Worm (Caenorhabditis elegans) whole organism, L4 larva: ENCODE data around the gene ZK105.5.

ENCODE experiments used
- F10B5.3 ChIP-seq: sonication (generic microtip); optimal IDR thresholded peaks from 2 replicates; lab custom pipeline; 2016; ENCODE audit warnings: mild to moderate bottlenecking, missing genetic modification characterization, missing compliant biosample characterization
- F44E2.7 ChIP-seq: fragments of 200-800 bp; sonication (Bioruptor generic); IDR thresholded peaks from 2 replicates; pipeline ENCODE4 v2.1.2; 2022; ENCODE audit warnings: missing genetic modification characterization, missing compliant biosample characterization
- R02D3.7 ChIP-seq: fragments of 150-350 bp; sonication (generic microtip); optimal IDR thresholded peaks from 3 replicates; lab custom pipeline; 2014; ENCODE audit warnings: missing biosample characterization, missing genetic modification characterization
- T26A8.4 ChIP-seq: fragments of 200-800 bp; sonication (Bioruptor generic); IDR thresholded peaks from 2 replicates; pipeline ENCODE4 v1.3.6; 2022; ENCODE audit warnings: missing genetic modification characterization, missing compliant biosample characterization
- Y48G9A.11 ChIP-seq: fragments of 200-800 bp; sonication (Bioruptor generic); IDR thresholded peaks from 2 replicates; pipeline ENCODE4 v1.3.6; 2022; ENCODE audit warnings: missing genetic modification reagents, missing genetic modification characterization, missing compliant biosample characterization
- aha-1 ChIP-seq: fragments of 150-350 bp; peaks from one replicate; lab custom pipeline; 2014; ENCODE audit warnings: missing biosample characterization, missing genetic modification characterization
- ama-1 ChIP-seq: fragments of 150-350 bp; optimal IDR thresholded peaks from 2 replicates; lab custom pipeline; 2014; ENCODE audit warnings: inconsistent platforms, mixed read lengths
- attf-4 ChIP-seq: sonication (generic microtip); optimal IDR thresholded peaks from 3 replicates; lab custom pipeline; 2017; ENCODE audit warnings: missing biosample characterization, missing genetic modification characterization
- ceh-28 ChIP-seq: fragments of 150-350 bp; optimal IDR thresholded peaks from 2 replicates; lab custom pipeline; 2014; ENCODE audit warnings: missing biosample characterization, missing genetic modification reagents, missing genetic modification characterization
- ceh-82 ChIP-seq: sonication (generic microtip); optimal IDR thresholded peaks from 2 replicates; lab custom pipeline; 2017; ENCODE audit warnings: missing biosample characterization, missing genetic modification characterization
- cey-2 ChIP-seq: sonication (generic microtip); optimal IDR thresholded peaks from 3 replicates; lab custom pipeline; 2017; ENCODE audit warnings: missing genetic modification characterization, mild to moderate bottlenecking, missing compliant biosample characterization, antibody characterized with exemption, borderline replicate concordance; ENCODE audit not compliant: insufficient read depth
- daf-16 ChIP-seq, 3 experiments: sonication (generic microtip); optimal IDR thresholded peaks; 2 replicates each; lab custom pipeline; 2016 to 2017; ENCODE audit warnings: missing genetic modification characterization in 3 of 3, missing genetic modification reagents in 3 of 3, mild to moderate bottlenecking in 2 of 3, missing compliant biosample characterization in 2 of 3, missing biosample characterization in 1 of 3, moderate library complexity in 1 of 3
- dmd-6 ChIP-seq: fragments of 200-800 bp; sonication (Bioruptor generic); IDR thresholded peaks from 2 replicates; pipeline ENCODE4 v1.3.6; 2022; ENCODE audit warnings: missing genetic modification reagents, missing genetic modification characterization, missing compliant biosample characterization
- dmd-8 ChIP-seq: fragments of 200-800 bp; sonication (Bioruptor generic); IDR thresholded peaks from 2 replicates; pipeline ENCODE4 v1.3.6; 2022; ENCODE audit warnings: missing genetic modification characterization, missing compliant biosample characterization
- dpl-1 ChIP-seq: fragments of 150-350 bp; optimal IDR thresholded peaks from 2 replicates; lab custom pipeline; 2014; ENCODE audit warnings: missing biosample characterization, missing genetic modification reagents, missing genetic modification characterization
- duxl-1 ChIP-seq: sonication (generic microtip); optimal IDR thresholded peaks from 2 replicates; lab custom pipeline; 2016; ENCODE audit warnings: mild to moderate bottlenecking, missing genetic modification characterization, moderate library complexity, missing compliant biosample characterization; ENCODE audit not compliant: poor library complexity
- dve-1 ChIP-seq: sonication (generic microtip); optimal IDR thresholded peaks from 2 replicates; lab custom pipeline; 2017; ENCODE audit warnings: antibody characterized with exemption, mild to moderate bottlenecking, missing genetic modification characterization, missing compliant biosample characterization; ENCODE audit not compliant: insufficient read depth
- fkh-10 ChIP-seq: fragments of 150-350 bp; optimal IDR thresholded peaks from 2 replicates; lab custom pipeline; 2014; ENCODE audit warnings: missing biosample characterization, missing genetic modification reagents, missing genetic modification characterization
- hlh-30 ChIP-seq: sonication (generic microtip); optimal IDR thresholded peaks from 2 replicates; lab custom pipeline; 2017; ENCODE audit warnings: antibody characterized with exemption, mild to moderate bottlenecking, missing genetic modification characterization, missing compliant biosample characterization; ENCODE audit not compliant: insufficient read depth
- hmg-1.1 ChIP-seq: fragments of 200-800 bp; sonication (Bioruptor generic); IDR thresholded peaks from 2 replicates; pipeline ENCODE4 v1.3.6; 2022; ENCODE audit warnings: missing genetic modification reagents, missing genetic modification characterization, missing compliant biosample characterization
- jun-1 ChIP-seq: fragments of 150-350 bp; optimal IDR thresholded peaks from 2 replicates; lab custom pipeline; 2014; ENCODE audit warnings: missing biosample characterization, missing genetic modification reagents, missing genetic modification characterization
- lin-1 ChIP-seq: fragments of 200-800 bp; sonication (Bioruptor generic); IDR thresholded peaks from 2 replicates; pipeline ENCODE4 v1.3.6; 2022; ENCODE audit warnings: missing genetic modification reagents, missing genetic modification characterization, missing compliant biosample characterization
- lin-38 ChIP-seq: fragments of 200-800 bp; sonication (Bioruptor generic); IDR thresholded peaks from 2 replicates; pipeline ENCODE4 v1.3.6; 2022; ENCODE audit warnings: missing genetic modification reagents, missing genetic modification characterization, missing compliant biosample characterization
- lin-39 ChIP-seq: fragments of 150-350 bp; optimal IDR thresholded peaks from 2 replicates; lab custom pipeline; 2014; ENCODE audit warnings: missing biosample characterization, missing genetic modification reagents, missing genetic modification characterization
- lir-3 ChIP-seq: sonication (generic microtip); optimal IDR thresholded peaks from 2 replicates; lab custom pipeline; 2016; ENCODE audit warnings: mild to moderate bottlenecking, missing genetic modification characterization, missing compliant biosample characterization
- madf-9 ChIP-seq: fragments of 200-800 bp; sonication (Bioruptor generic); conservative IDR thresholded peaks from 2 replicates; pipeline ENCODE4 v1.3.6; 2022; ENCODE audit warnings: missing genetic modification reagents, missing genetic modification characterization, missing compliant biosample characterization
- mdt-29 ChIP-seq: fragments of 200-800 bp; sonication (Bioruptor generic); IDR thresholded peaks from 2 replicates; pipeline ENCODE4 v1.3.6; 2022; ENCODE audit warnings: missing genetic modification reagents, missing genetic modification characterization, missing compliant biosample characterization
- mes-2 ChIP-seq: sonication (generic microtip); optimal IDR thresholded peaks from 2 replicates; lab custom pipeline; 2016; ENCODE audit warnings: missing genotype, mild to moderate bottlenecking, missing genetic modification characterization, missing compliant biosample characterization; ENCODE audit not compliant: poor library complexity, severe bottlenecking
- mxl-3 ChIP-seq: fragments of 200-800 bp; sonication (Bioruptor generic); optimal IDR thresholded peaks from 2 replicates; lab custom pipeline; 2018; ENCODE audit warnings: mild to moderate bottlenecking, missing genetic modification characterization, missing compliant biosample characterization
- nhr-10 ChIP-seq: fragments of 150-350 bp; optimal IDR thresholded peaks from 2 replicates; lab custom pipeline; 2014; ENCODE audit warnings: missing biosample characterization, missing genetic modification characterization
- nhr-102 ChIP-seq: sonication (generic microtip); optimal IDR thresholded peaks from 2 replicates; lab custom pipeline; 2016; ENCODE audit warnings: mild to moderate bottlenecking, missing genetic modification characterization, moderate library complexity, missing compliant biosample characterization
- nhr-28 ChIP-seq: fragments of 150-350 bp; optimal IDR thresholded peaks from 2 replicates; lab custom pipeline; 2014; ENCODE audit warnings: missing biosample characterization, missing genetic modification characterization
- nhr-6 ChIP-seq: fragments of 150-350 bp; optimal IDR thresholded peaks from 2 replicates; lab custom pipeline; 2014; ENCODE audit warnings: missing biosample characterization, missing genetic modification characterization
- nhr-76 ChIP-seq: fragments of 150-350 bp; optimal IDR thresholded peaks from 2 replicates; lab custom pipeline; 2014; ENCODE audit warnings: missing biosample characterization, missing genetic modification characterization
- nhr-77 ChIP-seq: fragments of 150-350 bp; optimal IDR thresholded peaks from 2 replicates; lab custom pipeline; 2014; ENCODE audit warnings: missing biosample characterization, missing genetic modification characterization
- pha-4 ChIP-seq, 2 experiments: fragments of 150-350 bp in 1 of 2; fragments of 200-800 bp in 1 of 2; sonication (Bioruptor generic) in 1 of 2; IDR thresholded peaks in 1 of 2; optimal IDR thresholded peaks in 1 of 2; 2 replicates each; pipeline versions ENCODE4 v1.3.6 to Lab custom; 2014 to 2022; ENCODE audit warnings: missing genetic modification characterization in 2 of 2, missing genetic modification reagents in 2 of 2, missing biosample characterization in 1 of 2, missing compliant biosample characterization in 1 of 2
- php-3 ChIP-seq: fragments of 200-800 bp; sonication (Bioruptor generic); IDR thresholded peaks from 2 replicates; pipeline ENCODE4 v1.3.6; 2022; ENCODE audit warnings: missing genetic modification reagents, missing genetic modification characterization, missing compliant biosample characterization
- rbr-2 ChIP-seq: sonication (generic microtip); optimal IDR thresholded peaks from 2 replicates; lab custom pipeline; 2016; ENCODE audit warnings: missing genotype, missing genetic modification characterization, missing compliant biosample characterization
- saeg-2 ChIP-seq: fragments of 200-800 bp; sonication (Bioruptor generic); IDR thresholded peaks from 2 replicates; pipeline ENCODE4 v1.3.6; 2022; ENCODE audit warnings: missing genetic modification reagents, missing genetic modification characterization, missing compliant biosample characterization
- set-16 ChIP-seq: fragments of 200-800 bp; sonication (Bioruptor generic); IDR thresholded peaks from 2 replicates; pipeline ENCODE4 v1.3.6; 2022; ENCODE audit warnings: missing genetic modification reagents, missing genetic modification characterization, missing compliant biosample characterization
- spr-1 ChIP-seq: sonication (generic microtip); optimal IDR thresholded peaks from 2 replicates; lab custom pipeline; 2016; ENCODE audit warnings: mild to moderate bottlenecking, missing genetic modification characterization, missing compliant biosample characterization
- tag-97 ChIP-seq: fragments of 200-800 bp; sonication (Bioruptor generic); IDR thresholded peaks from 2 replicates; pipeline ENCODE4 v1.3.6; 2022; ENCODE audit warnings: missing genetic modification characterization, missing compliant biosample characterization
- unc-39 ChIP-seq: sonication (generic microtip); optimal IDR thresholded peaks from 2 replicates; lab custom pipeline; 2017; ENCODE audit warnings: missing biosample characterization, missing genetic modification characterization
- zag-1 ChIP-seq: fragments of 150-350 bp; optimal IDR thresholded peaks from 2 replicates; lab custom pipeline; 2014; ENCODE audit warnings: missing biosample characterization, missing genetic modification characterization
- zip-11 ChIP-seq: fragments of 200-800 bp; sonication (Bioruptor generic); IDR thresholded peaks from 2 replicates; pipeline ENCODE4 v1.3.6; 2022; ENCODE audit warnings: missing genetic modification characterization, missing compliant biosample characterization
- ztf-7 ChIP-seq: fragments of 150-350 bp; optimal IDR thresholded peaks from 2 replicates; lab custom pipeline; 2014; ENCODE audit warnings: missing biosample characterization, missing genetic modification characterization

The ZK105.5 gene

ce11 chrV:7745903-7746302 is 28.4 kb upstream of the ZK105.5 start (continued):
- TF ChIP-seq daf-16 (GFP tag; optimal IDR thresholded peaks at IDR 0.05; lab: Kevin White, UChicago), result no peak
- TF ChIP-seq daf-16 (tag; optimal IDR thresholded peaks at IDR 0.05; lab: Kevin White, UChicago), result no peak
- no peak for TF ChIP-seq T26A8.4
- no peak for TF ChIP-seq jun-1 (tag; lab: Kevin White, UChicago)
- no peak for TF ChIP-seq unc-39 (tag; lab: Kevin White, UChicago)
- no peak for TF ChIP-seq nhr-102 (tag; lab: Kevin White, UChicago)
- TF ChIP-seq fkh-10 (GFP tag; lab: Kevin White, UChicago), result no peak
- TF ChIP-seq lin-38 (GFP tag; lab: Robert Waterston, UW), result no peak
- no peak for TF ChIP-seq mdt-29 (GFP tag; lab: Robert Waterston, UW)
- no peak for TF ChIP-seq duxl-1 (tag; lab: Kevin White, UChicago)
- no peak for TF ChIP-seq dmd-8 (GFP tag; lab: Robert Waterston, UW)
- no peak for TF ChIP-seq ceh-28 (tag; lab: Kevin White, UChicago)
- TF ChIP-seq F10B5.3 (tag; lab: Kevin White, UChicago), result no peak
- TF ChIP-seq madf-9 (GFP tag; lab: Robert Waterston, UW), result no peak
- peak; percentile 63 for TF ChIP-seq dmd-6 (GFP tag; lab: Robert Waterston, UW)
- TF ChIP-seq cey-2 (tag; lab: Kevin White, UChicago), result no peak
- no peak for TF ChIP-seq Y48G9A.11 (GFP tag; lab: Robert Waterston, UW)
- no peak for TF ChIP-seq zag-1 (tag; lab: Kevin White, UChicago)
- TF ChIP-seq set-16, result peak; percentile 73
- no peak for TF ChIP-seq F44E2.7 (GFP tag; lab: Robert Waterston, UW)
- no peak for TF ChIP-seq lin-39 (tag; lab: Kevin White, UChicago)
- no peak for TF ChIP-seq dve-1 (tag; lab: Kevin White, UChicago)

- TF ChIP-seq aha-1 (tag; lab: Kevin White, UChicago), result peak; percentile 92
- no peak for TF ChIP-seq nhr-77 (tag; lab: Kevin White, UChicago)
- TF ChIP-seq hmg-1.1 (GFP tag; lab: Robert Waterston, UW), result no peak
These were observed 27.9 kb upstream of the ZK105.5 start for ce11 chrV:7745386-7745785.

ce11 chrV:7744068-7744467 is 26.5 kb upstream of the ZK105.5 start:
- TF ChIP-seq saeg-2 (peak; percentile 80; the same call in 1 of the 2 replicates), mes-2 (peak; percentile 29), mdt-29 (GFP tag; lab: Robert Waterston, UW) (peak; percentile 63; the same call in 1 of the 2 replicates), T26A8.4 (0 out of 2 replicates have a peak, but pooled peaks have one; percentile 47), mxl-3 (peak; percentile 49), nhr-6 (no peak), hlh-30 (peak; percentile 58), lin-1 (GFP tag; lab: Robert Waterston, UW) (peak; percentile 94), dpl-1 (GFP tag; lab: Kevin White, UChicago) (no peak), zip-11 (GFP tag; lab: Robert Waterston, UW) (no peak), R02D3.7 (tag; lab: Kevin White, UChicago) (no peak), ztf-7 (tag; lab: Kevin White, UChicago) (no peak), set-16 (peak; percentile 41; the same call in 1 of the 2 replicates), tag-97 (no peak), rbr-2 (no peak), lin-39 (tag; lab: Kevin White, UChicago) (no peak), attf-4 (no peak), nhr-10 (tag; lab: Kevin White, UChicago) (no peak), nhr-28 (tag; lab: Kevin White, UChicago) (peak; percentile 75), aha-1 (tag; lab: Kevin White, UChicago) (peak; percentile 50), php-3 (GFP tag; lab: Robert Waterston, UW) (peak; percentile 93), dve-1 (tag; lab: Kevin White, UChicago) (peak; percentile 97), ama-1 (no peak), ceh-28 (tag; lab: Kevin White, UChicago) (no peak), nhr-76 (tag; lab: Kevin White, UChicago) (no peak), spr-1 (no peak), nhr-77 (tag; lab: Kevin White, UChicago) (peak; percentile 25), Y48G9A.11 (GFP tag; lab: Robert Waterston, UW) (no peak), ceh-82 (tag; lab: Kevin White, UChicago) (no peak), lir-3 (tag; lab: Kevin White, UChicago) (no peak), pha-4 (GFP tag; IDR thresholded peaks at IDR 0.05; lab: Robert Waterston, UW) (peak; percentile 83), pha-4 (tag; optimal IDR thresholded peaks at IDR 0.05; lab: Kevin White, UChicago) (no peak)
